Worm (Caenorhabditis elegans): Measurements from ENCODE around the gene dpy-8.

dpy-8 gene

DNA sequence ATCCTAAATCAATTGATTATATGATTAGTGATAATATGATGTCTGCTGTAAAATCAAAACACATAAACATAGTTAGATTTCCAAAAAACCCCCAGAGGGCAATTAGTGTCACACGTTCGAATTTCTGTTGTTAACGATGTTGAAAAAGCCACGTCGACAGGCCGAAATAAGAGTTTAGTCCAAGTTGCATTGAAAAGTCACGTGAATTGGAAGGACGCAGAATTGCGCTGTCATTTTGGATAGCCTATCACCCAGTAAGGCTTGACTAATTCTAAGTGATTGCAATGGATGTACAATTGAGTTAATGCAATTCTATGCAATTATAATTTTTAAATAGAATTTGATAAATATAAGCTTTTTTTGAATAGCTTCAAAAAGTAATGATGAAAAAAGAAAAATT is 14.7 kb downstream of the dpy-8 start:
- TF ChIP-seq ceh-31 (tag; optimal IDR thresholded peaks at IDR 0.05), result no peak
- no peak for TF ChIP-seq hlh-6 (tag; optimal IDR thresholded peaks at IDR 0.05)
- no peak for TF ChIP-seq eyg-1 (tag; optimal IDR thresholded peaks at IDR 0.05)
- TF ChIP-seq sox-2 (GFP tag; IDR thresholded peaks at IDR 0.05), result no peak
- no peak for TF ChIP-seq tbx-7 (tag; optimal IDR thresholded peaks at IDR 0.05)
- no peak for TF ChIP-seq ceh-2 (tag; optimal IDR thresholded peaks at IDR 0.05)
- no peak for TF ChIP-seq madf-2 (tag; optimal IDR thresholded peaks at IDR 0.05)
- TF ChIP-seq nhr-11 (tag; optimal IDR thresholded peaks at IDR 0.05), result no peak
- no peak for TF ChIP-seq hlh-8 (tag; optimal IDR thresholded peaks at IDR 0.05)
- no peak for TF ChIP-seq F13H6.1 (tag; optimal IDR thresholded peaks at IDR 0.05)
- TF ChIP-seq fkh-10 (GFP tag; optimal IDR thresholded peaks at IDR 0.05), result no peak
- TF ChIP-seq unc-3 (GFP tag; conservative IDR thresholded peaks at IDR 0.05), result no peak
- no peak for TF ChIP-seq unc-3 (tag; optimal IDR thresholded peaks at IDR 0.05)

DNA sequence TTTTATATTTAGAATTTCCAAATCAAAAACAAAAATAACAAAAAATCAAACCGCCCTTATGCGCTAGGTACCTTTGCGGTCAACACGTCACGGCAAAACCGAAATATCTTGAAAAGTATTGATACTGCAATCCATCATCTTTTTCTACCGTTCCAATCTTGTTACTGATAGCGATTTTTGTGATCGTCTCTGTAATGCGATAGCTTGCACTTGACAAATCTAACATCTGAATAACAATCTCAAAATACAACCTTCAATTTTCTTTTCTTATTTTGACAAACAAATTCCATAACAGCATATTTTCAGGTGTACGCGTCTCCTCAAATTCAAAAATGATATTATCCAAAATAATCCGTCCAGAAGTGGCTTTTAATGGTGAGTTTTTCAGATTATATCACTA is 16.3 kb downstream of the dpy-8 start, which contains the start of gene tbc-7:
Gene tbc-7 (plus strand): TSS at position 301 of the 400 bp plus-strand sequence.
- TF ChIP-seq pha-2 (tag; optimal IDR thresholded peaks at IDR 0.05), result no peak
- no peak for TF ChIP-seq hlh-8 (tag; optimal IDR thresholded peaks at IDR 0.05)
- TF ChIP-seq tbx-7 (tag; optimal IDR thresholded peaks at IDR 0.05), result no peak
- no peak for TF ChIP-seq madf-2 (tag; optimal IDR thresholded peaks at IDR 0.05)
- TF ChIP-seq ceh-19 (GFP tag; optimal IDR thresholded peaks at IDR 0.05), result no peak
- TF ChIP-seq T23F11.4 (GFP tag; optimal IDR thresholded peaks at IDR 0.05), result no peak
- no peak for TF ChIP-seq dve-1 (tag; optimal IDR thresholded peaks at IDR 0.05)
- TF ChIP-seq ceh-34 (tag; optimal IDR thresholded peaks at IDR 0.05), result no peak
- no peak for TF ChIP-seq nfya-1 (tag; optimal IDR thresholded peaks at IDR 0.05)
- TF ChIP-seq unc-55 (GFP tag; optimal IDR thresholded peaks at IDR 0.05), result no peak
- no peak for TF ChIP-seq zip-5 (tag; optimal IDR thresholded peaks at IDR 0.05)
- no peak for TF ChIP-seq pros-1 (tag; optimal IDR thresholded peaks at IDR 0.05)
- no peak for TF ChIP-seq lim-6 (tag; optimal IDR thresholded peaks at IDR 0.05)
- TF ChIP-seq ceh-2 (tag; optimal IDR thresholded peaks at IDR 0.05), result no peak
- TF ChIP-seq ceh-9 (tag; optimal IDR thresholded peaks at IDR 0.05), result no peak
- no peak for TF ChIP-seq elt-2 (tag; optimal IDR thresholded peaks at IDR 0.05)
- no peak for TF ChIP-seq eyg-1 (tag; optimal IDR thresholded peaks at IDR 0.05)
- no peak for TF ChIP-seq hlh-13 (GFP tag; optimal IDR thresholded peaks at IDR 0.05)

DNA sequence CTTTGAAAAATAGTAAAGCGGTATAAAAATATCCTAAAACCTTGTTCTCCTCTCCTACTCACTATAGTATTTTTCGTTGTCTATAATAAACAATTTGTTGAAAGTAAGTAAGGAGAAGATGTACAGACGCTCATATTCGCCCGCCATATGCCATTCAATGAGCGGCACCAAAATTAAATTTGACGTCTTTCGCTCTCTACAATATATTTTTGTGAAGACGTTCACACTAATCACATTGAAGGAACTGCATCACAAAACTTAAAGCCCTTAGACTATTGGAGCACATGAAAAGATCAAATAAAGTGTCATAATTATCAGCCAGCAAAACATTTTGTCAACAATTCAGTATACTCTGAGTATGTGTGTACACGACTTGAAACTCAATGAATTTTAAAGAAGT is 18.5 kb downstream of the dpy-8 start:
- TF ChIP-seq unc-42 (tag; optimal IDR thresholded peaks at IDR 0.05), result peak; percentile 80
- TF ChIP-seq nhr-232 (tag; optimal IDR thresholded peaks at IDR 0.05), result no peak

DNA sequence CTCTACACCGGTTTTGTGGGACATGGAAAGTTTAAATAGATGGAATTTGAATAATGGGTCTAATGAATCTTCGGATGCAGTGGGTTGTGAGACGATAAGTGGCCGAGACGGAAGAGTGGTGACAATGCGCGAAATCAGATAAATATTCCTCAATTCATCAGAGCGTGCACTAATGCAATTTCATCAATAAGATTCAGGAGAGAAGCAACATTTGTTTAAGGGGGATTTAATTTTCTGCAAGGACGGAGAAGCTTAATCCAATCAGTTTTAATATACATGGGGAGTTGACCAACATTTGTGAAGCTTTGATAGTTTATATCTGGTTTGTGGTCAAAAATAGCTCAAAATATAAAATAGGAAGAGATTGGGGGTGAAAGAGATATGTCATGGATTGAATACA is 20.8 kb downstream of the dpy-8 start:
- peak; percentile 43 for TF ChIP-seq ceh-31 (tag; optimal IDR thresholded peaks at IDR 0.05)
- peak; percentile 100 for TF ChIP-seq unc-42 (tag; optimal IDR thresholded peaks at IDR 0.05)
- no peak for TF ChIP-seq fkh-10 (GFP tag; optimal IDR thresholded peaks at IDR 0.05)

DNA sequence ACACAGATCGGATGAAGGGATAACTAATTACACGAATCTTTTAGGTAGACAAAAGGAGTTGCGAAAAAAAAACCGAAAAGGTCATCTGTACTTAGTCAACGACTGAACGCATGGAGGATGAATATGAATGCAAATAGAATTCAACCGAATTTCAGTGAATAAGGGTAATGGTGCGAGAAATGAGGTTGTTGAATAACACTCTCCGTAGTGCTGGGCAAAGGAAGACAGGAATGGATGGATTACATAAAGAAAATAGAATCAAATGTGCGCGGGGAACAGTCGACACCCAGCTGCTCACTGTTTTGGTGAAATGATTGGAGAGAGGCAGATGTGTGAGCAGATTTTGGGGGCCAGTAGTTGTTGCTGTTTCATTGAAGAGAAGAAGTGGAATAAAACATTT is 26.0 kb downstream of the dpy-8 start:
- TF ChIP-seq ztf-16 (tag; optimal IDR thresholded peaks at IDR 0.05) (no peak), unc-42 (tag; optimal IDR thresholded peaks at IDR 0.05) (peak; percentile 55)

DNA sequence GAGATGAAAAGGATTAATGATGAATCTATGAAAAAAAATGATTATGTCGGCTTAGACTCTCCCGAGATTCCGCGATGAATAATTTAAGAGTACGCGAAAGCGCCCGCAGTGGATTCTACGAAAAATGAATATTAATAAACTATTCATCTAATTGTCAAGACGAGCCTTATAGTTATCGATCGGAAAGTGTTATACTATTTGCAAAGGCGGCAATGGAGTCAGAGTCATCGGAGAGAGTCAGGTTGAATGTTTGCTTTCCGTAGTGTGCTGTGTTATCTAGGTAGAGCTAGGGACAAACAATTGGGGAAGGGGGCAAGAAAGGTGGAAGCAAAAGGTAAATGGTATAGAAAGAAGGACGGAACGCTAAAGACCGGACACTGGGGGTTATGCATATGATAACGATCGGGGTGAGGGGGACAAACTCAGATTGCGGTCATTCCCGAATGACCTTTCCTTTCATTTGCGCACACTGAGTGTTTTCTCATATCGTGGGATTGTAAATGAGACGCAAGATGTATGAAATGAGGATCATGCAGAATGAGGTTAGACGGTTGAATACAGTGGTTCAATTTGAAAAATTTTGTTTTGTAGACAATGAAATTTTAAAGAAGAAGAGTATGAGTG is 27.4 kb downstream of the dpy-8 start:
- TF ChIP-seq ceh-14 (tag; optimal IDR thresholded peaks at IDR 0.05) (no peak), ttx-3 (tag; optimal IDR thresholded peaks at IDR 0.05) (no peak), ceh-31 (tag; optimal IDR thresholded peaks at IDR 0.05) (peak; percentile 11), fax-1 (tag; optimal IDR thresholded peaks at IDR 0.05) (no peak), pha-2 (tag; optimal IDR thresholded peaks at IDR 0.05) (peak; percentile 51), pqm-1 (tag; optimal IDR thresholded peaks at IDR 0.05) (no peak), elt-2 (tag; optimal IDR thresholded peaks at IDR 0.05) (peak; percentile 41), nhr-232 (tag; optimal IDR thresholded peaks at IDR 0.05) (no peak), pax-1 (tag; optimal IDR thresholded peaks at IDR 0.05) (peak; percentile 38), ceh-19 (GFP tag; optimal IDR thresholded peaks at IDR 0.05) (peak; percentile 7), ceh-34 (tag; optimal IDR thresholded peaks at IDR 0.05) (peak; percentile 22), sdc-2 (tag; optimal IDR thresholded peaks at IDR 0.05) (peak; percentile 36), tbx-2 (tag; optimal IDR thresholded peaks at IDR 0.05) (peak; percentile 22)
